Worm (Caenorhabditis elegans): ENCODE data around the gene T22E5.1.

- TF ChIP-seq ama-1 (optimal IDR thresholded peaks at IDR 0.05): no peak
- TF ChIP-seq nhr-11 (tag; optimal IDR thresholded peaks at IDR 0.05): no peak
- no peak for TF ChIP-seq nfya-1 (tag; optimal IDR thresholded peaks at IDR 0.05)
- no peak for TF ChIP-seq ets-4 (tag; optimal IDR thresholded peaks at IDR 0.05)
- TF ChIP-seq pros-1 (tag; optimal IDR thresholded peaks at IDR 0.05): no peak
- TF ChIP-seq F13H6.1 (tag; optimal IDR thresholded peaks at IDR 0.05): no peak
- TF ChIP-seq madf-2 (tag; optimal IDR thresholded peaks at IDR 0.05): no peak
These were observed 9.6 kb upstream of the T22E5.1 start, which contains the start of gene glt-4 for ce11 chrX:6403122-6403521.
